Worm (Caenorhabditis elegans) whole organism, L4 larva: ENCODE measurements around the gene F41G3.3.

Experiments used
- R02D3.7 ChIP-seq: fragments of 150-350 bp; sonication (generic microtip); optimal IDR thresholded peaks from 3 replicates; lab custom pipeline; 2014; ENCODE audit warnings: missing biosample characterization, missing genetic modification characterization
- ceh-32 ChIP-seq: sonication (generic microtip); optimal IDR thresholded peaks from 2 replicates; lab custom pipeline; 2016; ENCODE audit warnings: mild to moderate bottlenecking, missing genetic modification characterization, missing compliant biosample characterization; ENCODE audit not compliant: poor library complexity
- ctbp-1 ChIP-seq: fragments of 200-800 bp; sonication (Bioruptor generic); IDR thresholded peaks from 2 replicates; pipeline ENCODE4 v1.3.6; 2022; ENCODE audit warnings: missing genetic modification reagents, missing genetic modification characterization, missing compliant biosample characterization
- daf-12 ChIP-seq: fragments of 150-350 bp; optimal IDR thresholded peaks from 2 replicates; lab custom pipeline; 2014; ENCODE audit warnings: missing biosample characterization, missing genetic modification reagents, missing genetic modification characterization
- daf-8 ChIP-seq: fragments of 200-800 bp; sonication (Bioruptor generic); IDR thresholded peaks from 2 replicates; pipeline ENCODE4 v1.3.6; 2022; ENCODE audit warnings: missing genetic modification characterization, missing compliant biosample characterization
- duxl-1 ChIP-seq: sonication (generic microtip); optimal IDR thresholded peaks from 2 replicates; lab custom pipeline; 2016; ENCODE audit warnings: mild to moderate bottlenecking, missing genetic modification characterization, moderate library complexity, missing compliant biosample characterization; ENCODE audit not compliant: poor library complexity
- lin-15B ChIP-seq: fragments of 150-350 bp; sonication (generic microtip); optimal IDR thresholded peaks from 3 replicates; lab custom pipeline; 2014; ENCODE audit warnings: missing biosample characterization, missing genetic modification characterization
- mdl-1 ChIP-seq, 2 experiments: fragments of 150-350 bp in 1 of 2; sonication (generic microtip) in 1 of 2; optimal IDR thresholded peaks; 2 replicates each; lab custom pipeline; 2014 to 2017; ENCODE audit warnings: missing biosample characterization in 2 of 2, missing genetic modification characterization in 2 of 2
- nhr-102 ChIP-seq: sonication (generic microtip); optimal IDR thresholded peaks from 2 replicates; lab custom pipeline; 2016; ENCODE audit warnings: mild to moderate bottlenecking, missing genetic modification characterization, moderate library complexity, missing compliant biosample characterization
- nhr-76 ChIP-seq: fragments of 150-350 bp; optimal IDR thresholded peaks from 2 replicates; lab custom pipeline; 2014; ENCODE audit warnings: missing biosample characterization, missing genetic modification characterization
- pha-4 ChIP-seq, 2 experiments: fragments of 150-350 bp in 1 of 2; fragments of 200-800 bp in 1 of 2; sonication (Bioruptor generic) in 1 of 2; IDR thresholded peaks in 1 of 2; optimal IDR thresholded peaks in 1 of 2; 2 replicates each; pipeline versions ENCODE4 v1.3.6 to Lab custom; 2014 to 2022; ENCODE audit warnings: missing genetic modification characterization in 2 of 2, missing genetic modification reagents in 2 of 2, missing biosample characterization in 1 of 2, missing compliant biosample characterization in 1 of 2
- pqm-1 ChIP-seq: sonication (generic microtip); optimal IDR thresholded peaks from 2 replicates; lab custom pipeline; 2017; ENCODE audit warnings: missing biosample characterization, missing genetic modification characterization
- skn-1 ChIP-seq: fragments of 150-350 bp; optimal IDR thresholded peaks from 2 replicates; lab custom pipeline; 2014; ENCODE audit warnings: missing biosample characterization, missing genetic modification characterization
- ztf-11 ChIP-seq: fragments of 150-350 bp; optimal IDR thresholded peaks from 2 replicates; lab custom pipeline; 2014; ENCODE audit warnings: missing biosample characterization, missing genetic modification characterization

- no peak for TF ChIP-seq daf-12
- TF ChIP-seq nhr-102 (tag; lab: Kevin White, UChicago): no peak
- TF ChIP-seq ceh-32 (tag; lab: Kevin White, UChicago): no peak
- TF ChIP-seq ztf-11 (tag; lab: Kevin White, UChicago): no peak
- no peak for TF ChIP-seq nhr-76 (tag; lab: Kevin White, UChicago)
- no peak for TF ChIP-seq pha-4 (GFP tag; IDR thresholded peaks at IDR 0.05; lab: Robert Waterston, UW)
- TF ChIP-seq pha-4 (tag; optimal IDR thresholded peaks at IDR 0.05; lab: Kevin White, UChicago): no peak
- TF ChIP-seq R02D3.7 (tag; lab: Kevin White, UChicago): no peak
- no peak for TF ChIP-seq skn-1 (tag; lab: Kevin White, UChicago)
- no peak for TF ChIP-seq pqm-1 (tag; lab: Kevin White, UChicago)
- no peak for TF ChIP-seq daf-8 (GFP tag; lab: Robert Waterston, UW)
- TF ChIP-seq duxl-1: no peak
- peak in 1 of 2 experiments; percentile 32 for TF ChIP-seq mdl-1 (tag; optimal IDR thresholded peaks at IDR 0.05; lab: Kevin White, UChicago)
- no peak for TF ChIP-seq ctbp-1 (GFP tag; lab: Robert Waterston, UW)
- TF ChIP-seq lin-15B: no peak
These were observed 20.2 kb downstream of the F41G3.3 start, which contains the start of gene ssup-72 for ce11 chrII:6776418-6777034.
